Fruit fly (Drosophila melanogaster): ENCODE results near the gene CG14770.

Gene CG14770

dm6 chrX:1370104-1370802 is 1.2 kb downstream of the CG14770 start, which contains the start of gene ssx (continued):
- TF ChIP-seq H15 (GFP tag; IDR thresholded peaks at IDR 0.05) = no peak
- no peak for TF ChIP-seq fd64A (GFP tag; optimal IDR thresholded peaks at IDR 0.05)
- no peak for TF ChIP-seq CG42726 (GFP tag; IDR thresholded peaks at IDR 0.05; ENCODE audit: partially characterized antibody)
- TF ChIP-seq tgo (GFP tag; IDR thresholded peaks at IDR 0.05) = no peak
- no peak for TF ChIP-seq odd (GFP tag; optimal IDR thresholded peaks at IDR 0.05)
- no peak for TF ChIP-seq psq (GFP tag; optimal IDR thresholded peaks at IDR 0.05)
- 0 out of 2 replicates have a peak, but pooled peaks have one; percentile 17 for TF ChIP-seq ranshi (GFP tag; IDR thresholded peaks at IDR 0.05)
- TF ChIP-seq CG16813 (GFP tag; IDR thresholded peaks at IDR 0.05; ENCODE audit: partially characterized antibody) = peak; percentile 85
- TF ChIP-seq PHDP (tag; optimal IDR thresholded peaks at IDR 0.05) = peak; percentile 20
- peak; percentile 34; the same call in 1 of the 2 replicates for TF ChIP-seq chm (GFP tag; IDR thresholded peaks at IDR 0.05)
- no peak for TF ChIP-seq sens-2 (GFP tag; IDR thresholded peaks at IDR 0.05)
- no peak for TF ChIP-seq B-H2 (GFP tag; optimal IDR thresholded peaks at IDR 0.05)
- TF ChIP-seq TFAM (GFP tag; optimal IDR thresholded peaks at IDR 0.05) = no peak
- no peak for TF ChIP-seq crol (GFP tag; IDR thresholded peaks at IDR 0.05)
- peak; percentile 84 for TF ChIP-seq MESR4 (GFP tag; optimal IDR thresholded peaks at IDR 0.05)
- peak; percentile 86 for TF ChIP-seq CG34224 (GFP tag; IDR thresholded peaks at IDR 0.05; ENCODE audit: partially characterized antibody)
- peak; percentile 35 for TF ChIP-seq Antp (GFP tag; optimal IDR thresholded peaks at IDR 0.05)
- TF ChIP-seq CG33557 (GFP tag; optimal IDR thresholded peaks at IDR 0.05) = no peak
- peak; percentile 43; the same call in 1 of the 2 replicates for TF ChIP-seq lmd (GFP tag; IDR thresholded peaks at IDR 0.05)
- TF ChIP-seq rib (GFP tag; IDR thresholded peaks at IDR 0.05) = no peak
- no peak for TF ChIP-seq BtbVII (GFP tag; optimal IDR thresholded peaks at IDR 0.05)
- no peak for TF ChIP-seq wek (GFP tag; optimal IDR thresholded peaks at IDR 0.05)
- TF ChIP-seq Vsx1 (GFP tag; optimal IDR thresholded peaks at IDR 0.05) = no peak
- peak; percentile 22 for TF ChIP-seq Bteb2 (GFP tag; optimal IDR thresholded peaks at IDR 0.05)
- peak; percentile 77; the same call in 1 of the 4 replicates for TF ChIP-seq chinmo (GFP tag; IDR thresholded peaks at IDR 0.05; ENCODE audit: partially characterized antibody)
- TF ChIP-seq CG32772 (GFP tag; IDR thresholded peaks at IDR 0.05) = no peak
- TF ChIP-seq pb (GFP tag; optimal IDR thresholded peaks at IDR 0.05) = no peak
- no peak for TF ChIP-seq CG31365 (tag; optimal IDR thresholded peaks at IDR 0.05)
- TF ChIP-seq trh (GFP tag; optimal IDR thresholded peaks at IDR 0.05) = no peak
- TF ChIP-seq maf-S (GFP tag; optimal IDR thresholded peaks at IDR 0.05) = no peak
- no peak for TF ChIP-seq br (optimal IDR thresholded peaks at IDR 0.05)
- no peak for TF ChIP-seq fd3F (GFP tag; optimal IDR thresholded peaks at IDR 0.05)
- no peak for TF ChIP-seq CG17912 (GFP tag; optimal IDR thresholded peaks at IDR 0.05)
- TF ChIP-seq bowl (GFP tag; IDR thresholded peaks at IDR 0.05) = no peak
- TF ChIP-seq CG15073 (GFP tag; optimal IDR thresholded peaks at IDR 0.05) = no peak
- TF ChIP-seq CG14441 (GFP tag; IDR thresholded peaks at IDR 0.05) = peak; percentile 54
- peak; percentile 23 for TF ChIP-seq CG13624 (GFP tag; optimal IDR thresholded peaks at IDR 0.05)
- 0 out of 2 replicates have a peak, but pooled peaks have one; percentile 19 for TF ChIP-seq onecut (GFP tag; IDR thresholded peaks at IDR 0.05)
- TF ChIP-seq jigr1 (GFP tag; IDR thresholded peaks at IDR 0.05) = no peak
- TF ChIP-seq Bgb (GFP tag; IDR thresholded peaks at IDR 0.05; ENCODE audit: partially characterized antibody) = peak; percentile 85
- no peak for TF ChIP-seq toy (GFP tag; IDR thresholded peaks at IDR 0.05)
- TF ChIP-seq cg (GFP tag; optimal IDR thresholded peaks at IDR 0.05) = peak; percentile 89
- TF ChIP-seq CG12071 (GFP tag; optimal IDR thresholded peaks at IDR 0.05) = no peak
- TF ChIP-seq Hr51 (GFP tag; optimal IDR thresholded peaks at IDR 0.05) = peak in 1 of 2 experiments; percentile 32
- no peak for TF ChIP-seq CG30431 (GFP tag; optimal IDR thresholded peaks at IDR 0.05)
- peak; percentile 1 for TF ChIP-seq CG11723 (GFP tag; optimal IDR thresholded peaks at IDR 0.05)
- no peak for TF ChIP-seq CG10209 (GFP tag; optimal IDR thresholded peaks at IDR 0.05)
- TF ChIP-seq Side (GFP tag; optimal IDR thresholded peaks at IDR 0.05) = peak; percentile 40
- TF ChIP-seq stc (GFP tag; IDR thresholded peaks at IDR 0.05) = peak; percentile 52
- TF ChIP-seq Max (GFP tag; optimal IDR thresholded peaks at IDR 0.05) = no peak
